Fruit fly (Drosophila melanogaster) whole organism, prepupa: ENCODE data around the gene CG42571.
A peak's percentile ranks its signal among the peaks of the same experiment; 100 is the strongest.

Source experiments
- Blimp-1 ChIP-seq: fragments of 200-800 bp; sonication (Bioruptor generic); optimal IDR thresholded peaks from 3 replicates; lab custom pipeline; 2017; ENCODE audit warnings: missing biosample characterization, missing genetic modification characterization, mild to moderate bottlenecking, moderate library complexity, missing genetic modification reagents
- CG10631 ChIP-seq: fragments of 200-800 bp; sonication (Bioruptor generic); optimal IDR thresholded peaks from 2 replicates; lab custom pipeline; 2016; ENCODE audit warnings: missing biosample characterization, missing genetic modification characterization
- CG10669 ChIP-seq: fragments of 200-800 bp; sonication (Bioruptor generic); optimal IDR thresholded peaks from 3 replicates; lab custom pipeline; 2018; ENCODE audit warnings: missing biosample characterization, mild to moderate bottlenecking, missing genetic modification characterization, moderate library complexity
- CG11294 ChIP-seq: fragments of 200-800 bp; sonication (Bioruptor generic); IDR thresholded peaks from 2 replicates; pipeline ENCODE4 v1.3.6; 2022; ENCODE audit warnings: missing biosample characterization, missing genetic modification characterization
- CG11762 ChIP-seq: fragments of 200-800 bp; sonication (Bioruptor generic); optimal IDR thresholded peaks from 3 replicates; lab custom pipeline; 2016; ENCODE audit warnings: missing biosample characterization, missing genetic modification characterization; ENCODE audit not compliant: insufficient read depth
- CG11902 ChIP-seq: fragments of 200-800 bp; sonication (Bioruptor generic); optimal IDR thresholded peaks from 3 replicates; lab custom pipeline; 2016; ENCODE audit warnings: missing biosample characterization, missing genetic modification characterization
- CG15336 ChIP-seq: fragments of 200-800 bp; sonication (Bioruptor generic); IDR thresholded peaks from 2 replicates; pipeline ENCODE4 v1.3.6; 2022; ENCODE audit warnings: missing biosample characterization, missing genetic modification characterization
- CG1621 ChIP-seq: fragments of 200-800 bp; sonication (Bioruptor generic); optimal IDR thresholded peaks from 3 replicates; lab custom pipeline; 2018; ENCODE audit warnings: missing biosample characterization, mild to moderate bottlenecking, missing genetic modification characterization
- CG3032 ChIP-seq: fragments of 200-800 bp; optimal IDR thresholded peaks from 2 replicates; lab custom pipeline; 2019; ENCODE audit warnings: missing biosample characterization, mild to moderate bottlenecking, missing genetic modification characterization, moderate library complexity
- CG31627 ChIP-seq: fragments of 200-800 bp; sonication (Bioruptor generic); optimal IDR thresholded peaks from 3 replicates; lab custom pipeline; 2016; ENCODE audit warnings: missing biosample characterization, missing genetic modification characterization
- CG32006 ChIP-seq: fragments of 200-800 bp; sonication (Bioruptor generic); optimal IDR thresholded peaks from 3 replicates; lab custom pipeline; 2017; ENCODE audit warnings: missing biosample characterization, mild to moderate bottlenecking, missing genetic modification characterization
- CG34406 ChIP-seq: fragments of 200-800 bp; sonication (Bioruptor generic); optimal IDR thresholded peaks from 3 replicates; lab custom pipeline; 2016; ENCODE audit warnings: missing biosample characterization, missing genetic modification characterization
- CG3919 ChIP-seq: fragments of 200-800 bp; sonication (Bioruptor generic); optimal IDR thresholded peaks from 3 replicates; lab custom pipeline; 2016; ENCODE audit warnings: missing biosample characterization, missing genetic modification characterization
- CG4318 ChIP-seq: fragments of 200-800 bp; sonication (Bioruptor generic); optimal IDR thresholded peaks from 3 replicates; lab custom pipeline; 2017; ENCODE audit warnings: missing biosample characterization, mild to moderate bottlenecking, missing genetic modification characterization
- CG6163 ChIP-seq: fragments of 200-800 bp; sonication (Bioruptor generic); IDR thresholded peaks from 3 replicates; pipeline ENCODE4 v1.3.6; 2022; ENCODE audit warnings: missing biosample characterization, missing genetic modification characterization
- CG6276 ChIP-seq: fragments of 200-800 bp; sonication (Bioruptor generic); optimal IDR thresholded peaks from 2 replicates; lab custom pipeline; 2017; ENCODE audit warnings: missing biosample characterization, mild to moderate bottlenecking, missing genetic modification characterization
- CG6808 ChIP-seq: fragments of 200-800 bp; sonication (Bioruptor generic); optimal IDR thresholded peaks from 3 replicates; lab custom pipeline; 2017; ENCODE audit warnings: missing biosample characterization, missing genetic modification characterization, mild to moderate bottlenecking, moderate library complexity, missing genetic modification reagents
- CG7368 ChIP-seq: fragments of 200-800 bp; sonication (Bioruptor generic); optimal IDR thresholded peaks from 3 replicates; lab custom pipeline; 2016; ENCODE audit warnings: missing biosample characterization, missing genetic modification characterization
- CG8119 ChIP-seq: fragments of 200-800 bp; sonication (Bioruptor generic); IDR thresholded peaks from 3 replicates; pipeline ENCODE4 v1.3.6; 2022; ENCODE audit warnings: missing biosample characterization, missing genetic modification characterization
- CG8319 ChIP-seq: fragments of 200-800 bp; sonication (Bioruptor generic); optimal IDR thresholded peaks from 3 replicates; lab custom pipeline; 2016; ENCODE audit warnings: missing biosample characterization, missing genetic modification characterization
- CG8632 ChIP-seq: fragments of 200-800 bp; sonication (Bioruptor generic); optimal IDR thresholded peaks from 3 replicates; lab custom pipeline; 2016; ENCODE audit warnings: missing biosample characterization, missing genetic modification characterization
- CG9139 ChIP-seq: fragments of 200-800 bp; sonication (Bioruptor generic); optimal IDR thresholded peaks from 3 replicates; lab custom pipeline; 2017; ENCODE audit warnings: missing biosample characterization, mild to moderate bottlenecking, missing genetic modification characterization
- Eip78C ChIP-seq: fragments of 200-800 bp; sonication (Bioruptor generic); peaks from one replicate; lab custom pipeline; 2016; ENCODE audit warnings: missing biosample characterization, missing genetic modification characterization
- Eip93F ChIP-seq: fragments of 200-800 bp; sonication (Bioruptor generic); optimal IDR thresholded peaks from 2 replicates; lab custom pipeline; 2016; ENCODE audit warnings: missing biosample characterization, mild to moderate bottlenecking, missing genetic modification characterization
- Ets21C ChIP-seq: fragments of 200-800 bp; sonication (Bioruptor generic); optimal IDR thresholded peaks from 3 replicates; lab custom pipeline; 2016; ENCODE audit warnings: missing biosample characterization, missing genetic modification characterization
- Ets96B ChIP-seq: fragments of 200-800 bp; optimal IDR thresholded peaks from 2 replicates; lab custom pipeline; 2019; ENCODE audit warnings: missing biosample characterization, mild to moderate bottlenecking, missing genetic modification characterization, moderate library complexity
- Gug ChIP-seq: fragments of 200-800 bp; sonication (Bioruptor generic); IDR thresholded peaks from 2 replicates; pipeline ENCODE4 v1.3.6; 2022; ENCODE audit warnings: missing biosample characterization, missing genetic modification characterization
- Hr39 ChIP-seq: fragments of 200-800 bp; sonication (Bioruptor generic); optimal IDR thresholded peaks from 2 replicates; lab custom pipeline; 2016; ENCODE audit warnings: missing biosample characterization, missing genetic modification characterization
- Hr4 ChIP-seq: fragments of 200-800 bp; sonication (Bioruptor generic); optimal IDR thresholded peaks from 3 replicates; lab custom pipeline; 2016; ENCODE audit warnings: missing biosample characterization, missing genetic modification characterization
- Lpt ChIP-seq: fragments of 200-800 bp; sonication (Bioruptor generic); optimal IDR thresholded peaks from 3 replicates; lab custom pipeline; 2016; ENCODE audit warnings: missing biosample characterization, missing genetic modification characterization
- Met ChIP-seq: fragments of 200-800 bp; sonication (Bioruptor generic); optimal IDR thresholded peaks from 3 replicates; lab custom pipeline; 2016; ENCODE audit warnings: missing biosample characterization, missing genetic modification characterization
- OdsH ChIP-seq: fragments of 200-800 bp; sonication (Bioruptor generic); optimal IDR thresholded peaks from 3 replicates; lab custom pipeline; 2016; ENCODE audit warnings: missing biosample characterization, missing genetic modification characterization
- Smox ChIP-seq: fragments of 200-800 bp; sonication (Bioruptor generic); optimal IDR thresholded peaks from 3 replicates; lab custom pipeline; 2016; ENCODE audit warnings: missing biosample characterization, missing genetic modification characterization
- Sox14 ChIP-seq: fragments of 200-800 bp; sonication (Bioruptor generic); optimal IDR thresholded peaks from 3 replicates; lab custom pipeline; 2016; ENCODE audit warnings: missing biosample characterization, missing genetic modification characterization
- Sox15 ChIP-seq: fragments of 200-800 bp; sonication (Bioruptor generic); optimal IDR thresholded peaks from 3 replicates; lab custom pipeline; 2016; ENCODE audit warnings: missing biosample characterization, missing genetic modification characterization
- acj6 ChIP-seq: fragments of 200-800 bp; sonication (Bioruptor generic); optimal IDR thresholded peaks from 3 replicates; lab custom pipeline; 2016; ENCODE audit warnings: missing biosample characterization, missing genetic modification characterization
- cyc ChIP-seq: fragments of 200-800 bp; sonication (Bioruptor generic); optimal IDR thresholded peaks from 3 replicates; lab custom pipeline; 2016; ENCODE audit warnings: missing biosample characterization, missing genetic modification characterization
- dac ChIP-seq: fragments of 200-800 bp; sonication (Bioruptor generic); optimal IDR thresholded peaks from 2 replicates; lab custom pipeline; 2017; ENCODE audit warnings: missing biosample characterization, mild to moderate bottlenecking, missing genetic modification characterization
- dsx ChIP-seq: fragments of 200-800 bp; optimal IDR thresholded peaks from 3 replicates; lab custom pipeline; 2019; ENCODE audit warnings: missing biosample characterization, mild to moderate bottlenecking, missing genetic modification characterization, moderate library complexity; ENCODE audit not compliant: poor library complexity, severe bottlenecking
- esn ChIP-seq: fragments of 200-800 bp; sonication (Bioruptor generic); optimal IDR thresholded peaks from 2 replicates; lab custom pipeline; 2016; ENCODE audit warnings: missing biosample characterization, mild to moderate bottlenecking, missing genetic modification characterization, moderate library complexity
- fd85E ChIP-seq: fragments of 200-800 bp; sonication (Bioruptor generic); optimal IDR thresholded peaks from 3 replicates; lab custom pipeline; 2016; ENCODE audit warnings: missing biosample characterization, missing genetic modification characterization
- fkh ChIP-seq: fragments of 200-800 bp; sonication (Bioruptor generic); optimal IDR thresholded peaks from 3 replicates; lab custom pipeline; 2017; ENCODE audit warnings: missing biosample characterization, mild to moderate bottlenecking, missing genetic modification characterization, moderate library complexity
- lz ChIP-seq: fragments of 200-800 bp; sonication (Bioruptor generic); optimal IDR thresholded peaks from 3 replicates; lab custom pipeline; 2016; ENCODE audit warnings: missing biosample characterization, missing genetic modification characterization
- net ChIP-seq: fragments of 200-800 bp; sonication (Bioruptor generic); optimal IDR thresholded peaks from 3 replicates; lab custom pipeline; 2016; ENCODE audit warnings: missing biosample characterization, missing genetic modification characterization
- pdm3 ChIP-seq: fragments of 200-800 bp; sonication (Bioruptor generic); optimal IDR thresholded peaks from 3 replicates; lab custom pipeline; 2016; ENCODE audit warnings: missing biosample characterization, missing genetic modification characterization
- salr ChIP-seq, 2 experiments: fragments of 200-800 bp; sonication (Bioruptor generic); optimal IDR thresholded peaks; 3 replicates each; lab custom pipeline; 2016 to 2018; ENCODE audit warnings: missing biosample characterization in 2 of 2, missing genetic modification characterization in 2 of 2, mild to moderate bottlenecking in 1 of 2
- spab ChIP-seq: fragments of 200-800 bp; sonication (Bioruptor generic); optimal IDR thresholded peaks from 2 replicates; lab custom pipeline; 2017; ENCODE audit warnings: missing biosample characterization, mild to moderate bottlenecking, missing genetic modification characterization, missing genetic modification reagents
- ss ChIP-seq, 2 experiments: fragments of 200-800 bp; sonication (Bioruptor generic); optimal IDR thresholded peaks; 2 replicates in 1 of 2; 3 replicates in 1 of 2; lab custom pipeline; 2017 to 2018; ENCODE audit warnings: mild to moderate bottlenecking in 2 of 2, missing biosample characterization in 2 of 2, missing genetic modification characterization in 2 of 2, moderate library complexity in 1 of 2
- svp ChIP-seq: fragments of 200-800 bp; sonication (Bioruptor generic); peaks from one replicate; lab custom pipeline; 2016; ENCODE audit warnings: missing biosample characterization, missing genetic modification characterization
- topi ChIP-seq: fragments of 200-800 bp; sonication (Bioruptor generic); optimal IDR thresholded peaks from 3 replicates; lab custom pipeline; 2016; ENCODE audit warnings: missing biosample characterization, missing genetic modification characterization
- vri ChIP-seq: fragments of 200-800 bp; sonication (Bioruptor generic); optimal IDR thresholded peaks from 3 replicates; lab custom pipeline; 2016; ENCODE audit warnings: missing biosample characterization, mild to moderate bottlenecking, missing genetic modification characterization

CG42571 gene

dm6 chr3L:15692794-15693532 lies 23.3 kb upstream of the CG42571 start:
- TF ChIP-seq salr (GFP tag; optimal IDR thresholded peaks at IDR 0.05; lab: Kevin White, UChicago): peak in 1 of 2 experiments; percentile 51
- peak; percentile 62 for TF ChIP-seq acj6
- TF ChIP-seq Blimp-1 (GFP tag; lab: Kevin White, UChicago): no peak
- peak; percentile 56 for TF ChIP-seq OdsH (GFP tag; lab: Kevin White, UChicago)
- TF ChIP-seq esn (GFP tag; lab: Kevin White, UChicago): peak; percentile 36
- TF ChIP-seq CG10631 (GFP tag; lab: Kevin White, UChicago): peak; percentile 13
- TF ChIP-seq ss (GFP tag; optimal IDR thresholded peaks at IDR 0.05; lab: Kevin White, UChicago): no peak
- no peak for TF ChIP-seq CG6163 (GFP tag; lab: Robert Waterston, UW)
- no peak for TF ChIP-seq CG1621 (tag; lab: Kevin White, UChicago)
- TF ChIP-seq CG32006: peak; percentile 70
- TF ChIP-seq CG8319 (GFP tag; lab: Kevin White, UChicago): no peak
- peak; percentile 36 for TF ChIP-seq pdm3 (GFP tag; lab: Kevin White, UChicago)
- no peak for TF ChIP-seq dsx (GFP tag; lab: Kevin White, UChicago)
- peak; percentile 67 for TF ChIP-seq svp (GFP tag; lab: Kevin White, UChicago)
- no peak for TF ChIP-seq lz (GFP tag; lab: Kevin White, UChicago)
- TF ChIP-seq cyc: peak; percentile 11
- TF ChIP-seq fkh (GFP tag; lab: Kevin White, UChicago): no peak
- no peak for TF ChIP-seq CG9139 (GFP tag; lab: Kevin White, UChicago)
- peak; percentile 52 for TF ChIP-seq CG3919 (GFP tag; lab: Kevin White, UChicago)
- no peak for TF ChIP-seq Sox14 (GFP tag; lab: Kevin White, UChicago)
- TF ChIP-seq Hr4 (GFP tag; lab: Kevin White, UChicago): peak; percentile 15
- TF ChIP-seq Smox (GFP tag; lab: Kevin White, UChicago): peak; percentile 13
- no peak for TF ChIP-seq CG11294 (GFP tag; lab: Robert Waterston, UW)
- TF ChIP-seq fd85E: no peak
- no peak for TF ChIP-seq vri (GFP tag; lab: Kevin White, UChicago)
- TF ChIP-seq topi (GFP tag; lab: Kevin White, UChicago): no peak
- peak; percentile 40 for TF ChIP-seq CG4318 (GFP tag; lab: Kevin White, UChicago)
- TF ChIP-seq CG15336 (GFP tag; lab: Robert Waterston, UW): 0 out of 2 replicates have a peak, but pooled peaks have one; percentile 8
- TF ChIP-seq Sox15 (GFP tag; lab: Kevin White, UChicago): peak; percentile 22
- peak; percentile 1 for TF ChIP-seq Hr39
- TF ChIP-seq CG6276 (GFP tag; lab: Kevin White, UChicago): peak; percentile 41
- peak; percentile 31 for TF ChIP-seq spab
- no peak for TF ChIP-seq CG6808 (GFP tag; lab: Kevin White, UChicago)
- TF ChIP-seq CG10669: peak; percentile 8
- peak; percentile 14; the same call in 1 of the 2 replicates for TF ChIP-seq Gug (GFP tag; lab: Robert Waterston, UW)
- no peak for TF ChIP-seq Lpt (GFP tag; lab: Kevin White, UChicago)
- peak; percentile 51 for TF ChIP-seq CG11762 (GFP tag; lab: Kevin White, UChicago)
- TF ChIP-seq CG31627 (GFP tag; lab: Kevin White, UChicago): no peak
- TF ChIP-seq Eip93F (GFP tag; lab: Kevin White, UChicago): no peak
- peak; percentile 54 for TF ChIP-seq CG34406 (GFP tag; lab: Kevin White, UChicago)
- TF ChIP-seq Ets96B: peak; percentile 20
- peak; percentile 87 for TF ChIP-seq Eip78C (GFP tag; lab: Kevin White, UChicago)
- TF ChIP-seq dac (GFP tag; lab: Kevin White, UChicago): no peak
- TF ChIP-seq Ets21C: no peak
- TF ChIP-seq CG7368 (GFP tag; lab: Kevin White, UChicago): no peak
- TF ChIP-seq CG8119 (GFP tag; lab: Robert Waterston, UW): no peak
- TF ChIP-seq Met (GFP tag; lab: Kevin White, UChicago): no peak
- TF ChIP-seq CG3032 (tag; lab: Kevin White, UChicago): no peak
- peak; percentile 56 for TF ChIP-seq CG8632
- TF ChIP-seq CG11902: no peak
- TF ChIP-seq net (GFP tag; lab: Kevin White, UChicago): no peak
